Worm (Caenorhabditis elegans): ENCODE data around the gene C14C6.2.

- TF ChIP-seq him-1 (tag; optimal IDR thresholded peaks at IDR 0.05) (no peak), dao-5 (tag; optimal IDR thresholded peaks at IDR 0.05) (no peak)
Observed at ce11 chrV:534176-534575, 28.8 kb upstream of the C14C6.2 start, which contains the start of gene nhr-132.

All from whole organism, L4/young adult.